Worm (Caenorhabditis elegans): ENCODE measurements around the gene F01G12.18.

ce11 chrX:16413208-16413995 is 15.1 kb upstream of the F01G12.18 start:
- TF ChIP-seq ama-1 (optimal IDR thresholded peaks at IDR 0.05) = no peak
- no peak for TF ChIP-seq F13C5.2 (tag; optimal IDR thresholded peaks at IDR 0.05)
- TF ChIP-seq hmg-4 (GFP tag; optimal IDR thresholded peaks at IDR 0.05) = no peak

Measured in whole organism, early embryonic.